Worm (Caenorhabditis elegans) whole organism, L2 larva: ENCODE data around the gene ubc-1.

Experiments used
- C34F6.9 ChIP-seq: fragments of 150-350 bp; optimal IDR thresholded peaks from 2 replicates; lab custom pipeline; 2014; ENCODE audit warnings: missing biosample characterization, missing genetic modification characterization
- F13H6.1 ChIP-seq: sonication (generic microtip); optimal IDR thresholded peaks from 2 replicates; lab custom pipeline; 2016; ENCODE audit warnings: missing genetic modification characterization, missing compliant biosample characterization
- R02D3.7 ChIP-seq: fragments of 150-350 bp; optimal IDR thresholded peaks from 2 replicates; lab custom pipeline; 2014; ENCODE audit warnings: missing biosample characterization, missing genetic modification characterization
- Y55F3AM.14 ChIP-seq: fragments of 200-800 bp; sonication (Bioruptor generic); optimal IDR thresholded peaks from 2 replicates; lab custom pipeline; 2018; ENCODE audit warnings: mild to moderate bottlenecking, missing genetic modification characterization, missing compliant biosample characterization
- ZK546.5 ChIP-seq: sonication (generic microtip); optimal IDR thresholded peaks from 2 replicates; lab custom pipeline; 2017; ENCODE audit warnings: missing biosample characterization, missing genetic modification characterization
- alr-1 ChIP-seq: fragments of 150-350 bp; optimal IDR thresholded peaks from 2 replicates; lab custom pipeline; 2014; ENCODE audit warnings: missing biosample characterization, missing genetic modification characterization
- aly-2 ChIP-seq: fragments of 150-350 bp; optimal IDR thresholded peaks from 2 replicates; lab custom pipeline; 2014; ENCODE audit warnings: missing biosample characterization, missing genetic modification characterization
- ama-1 ChIP-seq: fragments of 150-350 bp; optimal IDR thresholded peaks from 2 replicates; lab custom pipeline; 2018; ENCODE audit warnings: inconsistent platforms
- blmp-1 ChIP-seq: sonication (generic microtip); optimal IDR thresholded peaks from 2 replicates; lab custom pipeline; 2017; ENCODE audit warnings: missing genetic modification characterization, mild to moderate bottlenecking, missing compliant biosample characterization, antibody characterized with exemption, moderate library complexity; ENCODE audit not compliant: insufficient read depth
- ceh-16 ChIP-seq: fragments of 150-350 bp; optimal IDR thresholded peaks from 2 replicates; lab custom pipeline; 2014; ENCODE audit warnings: missing biosample characterization, missing genetic modification characterization
- ceh-82 ChIP-seq: fragments of 150-350 bp; optimal IDR thresholded peaks from 2 replicates; lab custom pipeline; 2014; ENCODE audit warnings: missing biosample characterization, missing genetic modification characterization
- crh-2 ChIP-seq: sonication (generic microtip); optimal IDR thresholded peaks from 2 replicates; lab custom pipeline; 2017; ENCODE audit warnings: missing biosample characterization, missing genetic modification characterization
- dmd-4 ChIP-seq: sonication (generic microtip); optimal IDR thresholded peaks from 2 replicates; lab custom pipeline; 2017; ENCODE audit warnings: missing biosample characterization, missing genetic modification characterization
- egl-27 ChIP-seq: sonication (generic microtip); optimal IDR thresholded peaks from 3 replicates; lab custom pipeline; 2017; ENCODE audit warnings: missing biosample characterization, missing genetic modification reagents, missing genetic modification characterization
- elt-1 ChIP-seq: fragments of 150-350 bp; optimal IDR thresholded peaks from 2 replicates; lab custom pipeline; 2014; ENCODE audit warnings: missing biosample characterization, missing genetic modification characterization
- elt-3 ChIP-seq: sonication (generic microtip); optimal IDR thresholded peaks from 2 replicates; lab custom pipeline; 2017; ENCODE audit warnings: missing biosample characterization, missing genetic modification characterization
- fos-1 ChIP-seq: fragments of 150-350 bp; optimal IDR thresholded peaks from 2 replicates; lab custom pipeline; 2014; ENCODE audit warnings: missing biosample characterization, missing genetic modification characterization
- gmeb-1 ChIP-seq: fragments of 150-350 bp; optimal IDR thresholded peaks from 2 replicates; lab custom pipeline; 2014; ENCODE audit warnings: missing biosample characterization, missing genetic modification characterization
- lin-13 ChIP-seq: fragments of 150-350 bp; optimal IDR thresholded peaks from 2 replicates; lab custom pipeline; 2014; ENCODE audit warnings: missing biosample characterization, missing genetic modification reagents, missing genetic modification characterization
- lin-39 ChIP-seq: fragments of 150-350 bp; optimal IDR thresholded peaks from 2 replicates; lab custom pipeline; 2014; ENCODE audit warnings: missing biosample characterization, missing genetic modification reagents, missing genetic modification characterization
- lsy-2 ChIP-seq, 2 experiments: fragments of 150-350 bp in 1 of 2; sonication (generic microtip) in 1 of 2; optimal IDR thresholded peaks; 2 replicates each; lab custom pipeline; 2014 to 2017; ENCODE audit warnings: missing biosample characterization in 2 of 2, missing genetic modification characterization in 2 of 2
- mbf-1 ChIP-seq: sonication (generic microtip); optimal IDR thresholded peaks from 2 replicates; lab custom pipeline; 2017; ENCODE audit warnings: missing biosample characterization, missing genetic modification characterization
- mdl-1 ChIP-seq, 2 experiments: fragments of 150-350 bp in 1 of 2; sonication (generic microtip) in 1 of 2; optimal IDR thresholded peaks; 2 replicates each; lab custom pipeline; 2017; ENCODE audit warnings: missing biosample characterization in 2 of 2, missing genetic modification characterization in 2 of 2
- nhr-11 ChIP-seq: fragments of 150-350 bp; optimal IDR thresholded peaks from 2 replicates; lab custom pipeline; 2014; ENCODE audit warnings: missing biosample characterization, missing genetic modification characterization
- nhr-12 ChIP-seq: fragments of 150-350 bp; optimal IDR thresholded peaks from 2 replicates; lab custom pipeline; 2014; ENCODE audit warnings: missing biosample characterization, missing genetic modification characterization
- nhr-129 ChIP-seq: fragments of 150-350 bp; optimal IDR thresholded peaks from 2 replicates; lab custom pipeline; 2014; ENCODE audit warnings: missing biosample characterization, missing genetic modification characterization
- nhr-21 ChIP-seq: fragments of 150-350 bp; optimal IDR thresholded peaks from 2 replicates; lab custom pipeline; 2014; ENCODE audit warnings: missing biosample characterization, missing genetic modification characterization
- nhr-23 ChIP-seq: fragments of 150-350 bp; optimal IDR thresholded peaks from 2 replicates; lab custom pipeline; 2014; ENCODE audit warnings: missing biosample characterization, missing genetic modification reagents, missing genetic modification characterization
- nhr-237 ChIP-seq: fragments of 150-350 bp; optimal IDR thresholded peaks from 2 replicates; lab custom pipeline; 2014; ENCODE audit warnings: missing biosample characterization, missing genetic modification characterization
- nhr-25 ChIP-seq: fragments of 150-350 bp; sonication (generic microtip); optimal IDR thresholded peaks from 3 replicates; lab custom pipeline; 2014; ENCODE audit warnings: missing biosample characterization, missing genetic modification characterization
- nhr-6 ChIP-seq: fragments of 150-350 bp; optimal IDR thresholded peaks from 2 replicates; lab custom pipeline; 2014; ENCODE audit warnings: missing biosample characterization, missing genetic modification characterization
- nhr-77 ChIP-seq: fragments of 150-350 bp; optimal IDR thresholded peaks from 2 replicates; lab custom pipeline; 2014; ENCODE audit warnings: missing biosample characterization, missing genetic modification characterization
- peb-1 ChIP-seq: fragments of 150-350 bp; optimal IDR thresholded peaks from 2 replicates; lab custom pipeline; 2014; ENCODE audit warnings: missing biosample characterization, missing genetic modification characterization
- sem-4 ChIP-seq: fragments of 150-350 bp; optimal IDR thresholded peaks from 2 replicates; lab custom pipeline; 2014; ENCODE audit warnings: missing biosample characterization, missing genetic modification reagents, missing genetic modification characterization
- skn-1 ChIP-seq: sonication (generic microtip); optimal IDR thresholded peaks from 2 replicates; lab custom pipeline; 2017; ENCODE audit warnings: missing biosample characterization, missing genetic modification characterization
- sma-3 ChIP-seq: sonication (generic microtip); optimal IDR thresholded peaks from 2 replicates; lab custom pipeline; 2016; ENCODE audit warnings: missing genetic modification reagents, missing genetic modification characterization, missing compliant biosample characterization
- sma-9 ChIP-seq, 2 experiments: fragments of 150-350 bp in 1 of 2; sonication (generic microtip) in 1 of 2; optimal IDR thresholded peaks; 2 replicates each; lab custom pipeline; 2014 to 2016; ENCODE audit warnings: missing genetic modification characterization in 2 of 2, mild to moderate bottlenecking in 1 of 2, missing biosample characterization in 1 of 2, missing compliant biosample characterization in 1 of 2, missing genetic modification reagents in 1 of 2, moderate library complexity in 1 of 2
- snpc-4 ChIP-seq: fragments of 150-350 bp; optimal IDR thresholded peaks from 2 replicates; lab custom pipeline; 2014; ENCODE audit warnings: missing biosample characterization, missing genetic modification characterization
- unc-39 ChIP-seq: fragments of 150-350 bp; optimal IDR thresholded peaks from 2 replicates; lab custom pipeline; 2014; ENCODE audit warnings: missing biosample characterization, missing genetic modification characterization
- unc-55 ChIP-seq: fragments of 150-350 bp; sonication (generic microtip); optimal IDR thresholded peaks from 3 replicates; lab custom pipeline; 2014; ENCODE audit warnings: missing biosample characterization, missing genetic modification reagents, missing genetic modification characterization
- unc-62 ChIP-seq: fragments of 150-350 bp; optimal IDR thresholded peaks from 2 replicates; lab custom pipeline; 2014; ENCODE audit warnings: missing biosample characterization, missing genetic modification reagents, missing genetic modification characterization
- zag-1 ChIP-seq: fragments of 150-350 bp; optimal IDR thresholded peaks from 2 replicates; lab custom pipeline; 2014; ENCODE audit warnings: missing biosample characterization, missing genetic modification characterization
- ztf-1 ChIP-seq: fragments of 200-800 bp; sonication (Bioruptor generic); conservative IDR thresholded peaks from 2 replicates; pipeline ENCODE4 v1.3.6; 2022; ENCODE audit warnings: missing genetic modification characterization, missing compliant biosample characterization
- ztf-4 ChIP-seq: fragments of 150-350 bp; optimal IDR thresholded peaks from 2 replicates; lab custom pipeline; 2014; ENCODE audit warnings: missing biosample characterization, missing genetic modification characterization

The ubc-1 gene

DNA sequence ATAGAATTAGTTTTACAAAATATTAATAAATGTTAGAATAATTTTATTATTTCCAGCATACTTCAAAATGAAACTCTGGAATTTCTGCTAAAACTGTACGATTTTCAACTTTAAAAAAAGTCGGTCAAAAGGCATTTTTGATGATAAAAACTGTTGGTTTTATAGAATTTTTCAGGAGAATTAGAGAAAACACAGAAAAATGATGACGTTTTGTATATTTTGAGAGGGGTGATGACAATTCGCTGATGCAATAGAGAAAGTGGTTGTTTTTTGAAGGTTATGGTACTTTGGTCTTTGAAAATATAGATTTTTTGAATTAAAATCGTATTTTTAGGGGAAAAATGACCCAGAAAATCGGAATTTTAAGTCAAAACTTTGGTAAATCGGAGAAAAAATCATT, 17.8 kb upstream of the ubc-1 start:
- TF ChIP-seq ZK546.5 (tag; lab: Kevin White, UChicago) (no peak), gmeb-1 (peak; percentile 2), mbf-1 (tag; lab: Kevin White, UChicago) (no peak), sem-4 (tag; lab: Kevin White, UChicago) (no peak), crh-2 (tag; lab: Kevin White, UChicago) (peak; percentile 64), nhr-23 (no peak), aly-2 (tag; lab: Kevin White, UChicago) (no peak), nhr-21 (tag; lab: Kevin White, UChicago) (no peak), blmp-1 (tag; lab: Kevin White, UChicago) (peak; percentile 26), sma-9 (GFP tag; optimal IDR thresholded peaks at IDR 0.05; lab: Kevin White, UChicago) (peak; percentile 11), sma-9 (tag; optimal IDR thresholded peaks at IDR 0.05; lab: Kevin White, UChicago) (no peak), egl-27 (no peak), lsy-2 (tag; optimal IDR thresholded peaks at IDR 0.05; lab: Kevin White, UChicago) (peak in 1 of 2 experiments; percentile 5), ceh-82 (no peak), fos-1 (tag; lab: Kevin White, UChicago) (peak; percentile 72), nhr-25 (peak; percentile 14), nhr-129 (tag; lab: Kevin White, UChicago) (peak; percentile 68), sma-3 (peak; percentile 45), unc-39 (tag; lab: Kevin White, UChicago) (no peak), skn-1 (tag; lab: Kevin White, UChicago) (peak; percentile 96)

ce11 chrIV:4085787-4086262, 17.0 kb upstream of the ubc-1 start, which contains the start of gene C35B1.2:
Gene C35B1.2, plus strand, starts transcription at chrIV:4086212.
- TF ChIP-seq nhr-77 (tag; lab: Kevin White, UChicago) (no peak), ztf-1 (GFP tag; lab: Robert Waterston, UW) (no peak), lin-39 (tag; lab: Kevin White, UChicago) (no peak), elt-1 (no peak), sma-3 (peak; percentile 37), skn-1 (tag; lab: Kevin White, UChicago) (no peak), C34F6.9 (peak; percentile 20), crh-2 (tag; lab: Kevin White, UChicago) (peak; percentile 61), lsy-2 (tag; optimal IDR thresholded peaks at IDR 0.05; lab: Kevin White, UChicago) (peak in 1 of 2 experiments; percentile 57), unc-55 (GFP tag; lab: Kevin White, UChicago) (peak; percentile 39)

- TF ChIP-seq nhr-12 (tag; lab: Kevin White, UChicago) (no peak), ztf-4 (tag; lab: Kevin White, UChicago) (peak; percentile 55), mdl-1 (tag; optimal IDR thresholded peaks at IDR 0.05; lab: Kevin White, UChicago) (peak in 1 of 2 experiments; percentile 58), blmp-1 (tag; lab: Kevin White, UChicago) (no peak), egl-27 (peak; percentile 67), nhr-6 (tag; lab: Kevin White, UChicago) (peak; percentile 44), mbf-1 (tag; lab: Kevin White, UChicago) (no peak), lin-39 (tag; lab: Kevin White, UChicago) (no peak), elt-3 (tag; lab: Kevin White, UChicago) (no peak), lsy-2 (tag; optimal IDR thresholded peaks at IDR 0.05; lab: Kevin White, UChicago) (peak; percentile 62 to 83), skn-1 (tag; lab: Kevin White, UChicago) (no peak), nhr-237 (tag; lab: Kevin White, UChicago) (peak; percentile 4), unc-39 (tag; lab: Kevin White, UChicago) (no peak), nhr-21 (tag; lab: Kevin White, UChicago) (peak; percentile 57), peb-1 (no peak), ztf-1 (GFP tag; lab: Robert Waterston, UW) (no peak), elt-1 (no peak), nhr-23 (no peak), sma-9 (GFP tag; optimal IDR thresholded peaks at IDR 0.05; lab: Kevin White, UChicago) (peak; percentile 89), sma-9 (tag; optimal IDR thresholded peaks at IDR 0.05; lab: Kevin White, UChicago) (no peak), unc-55 (GFP tag; lab: Kevin White, UChicago) (peak; percentile 84), sma-3 (peak; percentile 84), nhr-77 (tag; lab: Kevin White, UChicago) (no peak), nhr-129 (tag; lab: Kevin White, UChicago) (peak; percentile 69), ZK546.5 (tag; lab: Kevin White, UChicago) (no peak), snpc-4 (tag; lab: Kevin White, UChicago) (peak; percentile 49), alr-1 (tag; lab: Kevin White, UChicago) (no peak), ama-1 (no peak), unc-62 (GFP tag; lab: Kevin White, UChicago) (no peak), sem-4 (tag; lab: Kevin White, UChicago) (peak; percentile 54), Y55F3AM.14 (GFP tag; lab: Kevin White, UChicago) (peak; percentile 26), fos-1 (tag; lab: Kevin White, UChicago) (peak; percentile 90), F13H6.1 (peak; percentile 91), crh-2 (tag; lab: Kevin White, UChicago) (peak; percentile 96), nhr-11 (tag; lab: Kevin White, UChicago) (no peak), ceh-16 (tag; lab: Kevin White, UChicago) (no peak), gmeb-1 (peak; percentile 67), zag-1 (tag; lab: Kevin White, UChicago) (peak; percentile 54), dmd-4 (tag; lab: Kevin White, UChicago) (no peak), ceh-82 (peak; percentile 75), C34F6.9 (peak; percentile 78), R02D3.7 (tag; lab: Kevin White, UChicago) (no peak), lin-13 (peak; percentile 66), aly-2 (tag; lab: Kevin White, UChicago) (no peak)
Observed at ce11 chrIV:4093087-4093486, 9.7 kb upstream of the ubc-1 start.
